Fruit fly (Drosophila melanogaster) whole organism, adult: Measurements from ENCODE around the gene CG6656.

Source experiments
- CG11617 ChIP-seq: fragments of 200-800 bp; sonication (Bioruptor generic); optimal IDR thresholded peaks from 2 replicates; lab custom pipeline; 2017; ENCODE audit warnings: mild to moderate bottlenecking, missing biosample characterization, missing genetic modification reagents, missing genetic modification characterization
- CG14711 ChIP-seq: fragments of 200-800 bp; sonication (Bioruptor generic); optimal IDR thresholded peaks from 2 replicates; lab custom pipeline; 2018; ENCODE audit warnings: missing biosample characterization, mild to moderate bottlenecking, missing genetic modification characterization, moderate library complexity
- CG7045 ChIP-seq: fragments of 200-800 bp; sonication (Bioruptor generic); optimal IDR thresholded peaks from 2 replicates; lab custom pipeline; 2017; ENCODE audit warnings: missing biosample characterization, mild to moderate bottlenecking, missing genetic modification characterization
- bab1 ChIP-seq: fragments of 200-800 bp; sonication (Bioruptor generic); optimal IDR thresholded peaks from 3 replicates; lab custom pipeline; 2019; ENCODE audit warnings: missing biosample characterization, mild to moderate bottlenecking, missing genetic modification characterization, moderate library complexity
- kay ChIP-seq: fragments of 200-800 bp; sonication (Bioruptor generic); peaks from one replicate; lab custom pipeline; 2016; ENCODE audit warnings: missing biosample characterization, missing genetic modification characterization, borderline replicate concordance
- pad ChIP-seq: fragments of 200-800 bp; sonication (Bioruptor generic); optimal IDR thresholded peaks from 3 replicates; lab custom pipeline; 2017; ENCODE audit warnings: missing biosample characterization, missing genetic modification characterization, mild to moderate bottlenecking, moderate library complexity, missing genetic modification reagents
- tj ChIP-seq: fragments of 200-800 bp; sonication (Bioruptor generic); optimal IDR thresholded peaks from 3 replicates; lab custom pipeline; 2017; ENCODE audit warnings: missing biosample characterization, mild to moderate bottlenecking, missing genetic modification characterization, moderate library complexity

- no peak for TF ChIP-seq pad (GFP tag; lab: Kevin White, UChicago)
- TF ChIP-seq kay (GFP tag; lab: Kevin White, UChicago), result no peak
- no peak for TF ChIP-seq bab1 (GFP tag; lab: Kevin White, UChicago)
- TF ChIP-seq tj (GFP tag; lab: Kevin White, UChicago), result no peak
- no peak for TF ChIP-seq CG14711 (tag; lab: Kevin White, UChicago)
- TF ChIP-seq CG11617 (GFP tag; lab: Kevin White, UChicago), result no peak
- TF ChIP-seq CG7045 (GFP tag; lab: Kevin White, UChicago), result no peak
Measured at dm6 chr3R:21890739-21891138, 15.6 kb downstream of the CG6656 start.
